Worm (Caenorhabditis elegans) whole organism, late embryonic: ENCODE measurements around the gene Y43D4A.5.

Source experiments
- ceh-9 ChIP-seq: sonication (generic microtip); optimal IDR thresholded peaks from 2 replicates; lab custom pipeline; 2016; ENCODE audit warnings: mild to moderate bottlenecking, missing genetic modification characterization, inconsistent platforms, missing compliant biosample characterization
- fkh-10 ChIP-seq: fragments of 150-350 bp; optimal IDR thresholded peaks from 2 replicates; lab custom pipeline; 2014; ENCODE audit warnings: missing biosample characterization, missing genetic modification reagents, missing genetic modification characterization
- pha-4 ChIP-seq: fragments of 150-350 bp; optimal IDR thresholded peaks from 2 replicates; lab custom pipeline; 2018; ENCODE audit warnings: missing biosample characterization, missing genetic modification reagents, missing genetic modification characterization
- pros-1 ChIP-seq: fragments of 150-350 bp; optimal IDR thresholded peaks from 2 replicates; lab custom pipeline; 2014; ENCODE audit warnings: missing biosample characterization, missing genetic modification reagents, missing genetic modification characterization
- tbx-2 ChIP-seq: sonication (generic microtip); optimal IDR thresholded peaks from 2 replicates; lab custom pipeline; 2016; ENCODE audit warnings: missing genetic modification characterization, missing compliant biosample characterization
- unc-42 ChIP-seq: sonication (generic microtip); optimal IDR thresholded peaks from 2 replicates; lab custom pipeline; 2016; ENCODE audit warnings: missing genotype, missing genetic modification characterization, missing compliant biosample characterization

ce11 chrIV:16828698-16829097 lies 53.1 kb downstream of the Y43D4A.5 start, which contains the start of gene Y116A8A.6:
- TF ChIP-seq pha-4 (tag; lab: Kevin White, UChicago): no peak
- no peak for TF ChIP-seq ceh-9 (tag; lab: Kevin White, UChicago)
- TF ChIP-seq tbx-2 (tag; lab: Kevin White, UChicago): no peak
- no peak for TF ChIP-seq pros-1
- no peak for TF ChIP-seq unc-42 (tag; lab: Kevin White, UChicago)
- TF ChIP-seq fkh-10 (GFP tag; lab: Kevin White, UChicago): no peak
